Fruit fly (Drosophila melanogaster): Measurements from ENCODE around the gene RpL35.

RpL35 gene

dm6 chrX:5717741-5718475 is 45.7 kb downstream of the RpL35 start, which contains the start of gene CG33080:
Gene CG33080 (minus strand): TSS chrX:5717778.
- TF ChIP-seq CG8478 (optimal IDR thresholded peaks at IDR 0.05), result no peak
- no peak for TF ChIP-seq psq (optimal IDR thresholded peaks at IDR 0.05)
- no peak for TF ChIP-seq Dll (optimal IDR thresholded peaks at IDR 0.05)

dm6 chrX:5718476-5719012 is 46.3 kb downstream of the RpL35 start:
- no peak for TF ChIP-seq pan (optimal IDR thresholded peaks at IDR 0.05)
- no peak for TF ChIP-seq usp (GFP tag; optimal IDR thresholded peaks at IDR 0.05)
- no peak for TF ChIP-seq psq (optimal IDR thresholded peaks at IDR 0.05)
